Worm (Caenorhabditis elegans) whole organism, L4/young adult: ENCODE measurements around the gene C16C8.18.

Source experiments
- W03F9.2 ChIP-seq: fragments of 150-350 bp; optimal IDR thresholded peaks from 2 replicates; lab custom pipeline; 2014; ENCODE audit warnings: missing biosample characterization, missing genetic modification characterization
- him-1 ChIP-seq: sonication (generic microtip); optimal IDR thresholded peaks from 2 replicates; lab custom pipeline; 2016; ENCODE audit warnings: missing genotype, missing genetic modification reagents, missing genetic modification characterization, missing compliant biosample characterization

ce11 chrII:3444280-3444679, 14.8 kb downstream of the C16C8.18 start, which contains the start of gene C16C8.4:
- no peak for TF ChIP-seq him-1 (tag; lab: Kevin White, UChicago)
- TF ChIP-seq W03F9.2 (tag; lab: Kevin White, UChicago) = no peak
